Fruit fly (Drosophila melanogaster) whole organism, embryonic: ENCODE measurements around the gene CG14095.

ENCODE experiments used
- Atf6 ChIP-seq: fragments of 200-800 bp; sonication (Bioruptor generic); IDR thresholded peaks from 2 replicates; pipeline ENCODE4 v1.3.6; 2022; ENCODE audit warnings: missing biosample characterization, missing genetic modification characterization
- CG5245 ChIP-seq: fragments of 200-800 bp; sonication (Bioruptor generic); optimal IDR thresholded peaks from 3 replicates; lab custom pipeline; 2016; ENCODE audit warnings: missing biosample characterization, missing genetic modification characterization
- CG7786 ChIP-seq: fragments of 200-800 bp; sonication (Bioruptor generic); optimal IDR thresholded peaks from 2 replicates; lab custom pipeline; 2016; ENCODE audit warnings: missing biosample characterization, missing genetic modification characterization
- CG9932 ChIP-seq: fragments of 200-800 bp; sonication (Bioruptor generic); IDR thresholded peaks from 2 replicates; pipeline ENCODE4 v1.3.6; 2022; ENCODE audit warnings: missing biosample characterization, missing genetic modification characterization
- CHES-1-like ChIP-seq: fragments of 200-800 bp; sonication (Bioruptor generic); optimal IDR thresholded peaks from 2 replicates; lab custom pipeline; 2016; ENCODE audit warnings: missing biosample characterization, missing genetic modification characterization
- lola ChIP-seq, 3 experiments: fragments of >200 bp in 2 of 3; fragments of 200-800 bp in 1 of 3; sonication (Bioruptor generic) in 1 of 3; optimal IDR thresholded peaks; 2 replicates each; lab custom pipeline; 2017 to 2019; ENCODE audit warnings: missing biosample characterization in 3 of 3, missing genetic modification characterization in 3 of 3, mild to moderate bottlenecking in 1 of 3, moderate library complexity in 1 of 3
- stc ChIP-seq: fragments of 200-800 bp; sonication (Bioruptor generic); IDR thresholded peaks from 2 replicates; pipeline ENCODE4 v1.3.6; 2022; ENCODE audit warnings: missing biosample characterization, missing genetic modification characterization

DNA sequence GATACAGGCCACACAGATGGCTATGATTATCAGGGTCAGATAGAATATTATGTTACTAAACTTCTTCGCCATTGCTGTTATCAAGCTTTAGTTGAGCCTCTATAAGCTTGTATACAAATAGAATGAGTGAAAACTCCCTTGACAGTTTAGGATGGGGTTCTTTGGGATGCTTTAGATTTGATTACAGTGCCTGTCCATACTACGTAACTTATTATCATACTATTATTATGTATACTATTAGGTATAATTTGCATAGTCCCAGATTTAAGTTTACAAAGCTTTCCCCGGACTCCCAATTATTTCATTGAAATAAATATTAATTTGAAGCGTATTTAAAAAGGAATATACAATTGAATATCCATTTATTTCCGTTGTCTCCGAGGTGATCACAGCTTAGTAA is 21.8 kb upstream of the CG14095 start, which contains the start of gene brv1:
- TF ChIP-seq CG9932 (GFP tag; lab: Robert Waterston, UW): no peak
- TF ChIP-seq Atf6 (GFP tag; lab: Robert Waterston, UW): no peak
- TF ChIP-seq stc (GFP tag; lab: Robert Waterston, UW): no peak
- no peak for TF ChIP-seq lola (GFP tag; optimal IDR thresholded peaks at IDR 0.05; lab: Kevin White, UChicago)
- TF ChIP-seq CG5245 (GFP tag; lab: Kevin White, UChicago): no peak
- TF ChIP-seq CG7786 (GFP tag; lab: Kevin White, UChicago): no peak
- TF ChIP-seq CHES-1-like (GFP tag; lab: Kevin White, UChicago): no peak
